Worm (Caenorhabditis elegans): ENCODE measurements around the gene ced-4.

Gene ced-4

DNA sequence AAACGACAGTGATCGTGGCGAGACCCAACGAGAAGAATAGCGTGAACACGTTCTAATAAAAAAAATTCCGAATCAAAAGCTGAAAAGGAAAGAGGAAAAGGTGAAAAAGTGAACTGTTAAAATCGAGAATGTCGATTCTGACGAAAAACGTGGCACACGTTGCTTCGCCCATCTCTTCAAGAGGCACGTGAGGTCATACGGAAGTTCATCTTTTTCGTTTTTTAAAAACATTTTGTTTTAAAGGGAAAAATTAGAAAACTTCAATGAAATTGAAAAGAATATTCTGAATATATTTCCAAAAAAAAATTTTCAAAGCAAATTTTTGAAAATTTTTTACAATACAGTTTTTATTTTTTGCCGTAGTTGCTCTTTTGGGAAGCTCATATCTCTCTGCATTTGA is 40.9 kb upstream of the ced-4 start, which contains the start of gene C38D4.7:
C38D4.7 (minus strand) TSS at position 101 of the 400 bp plus-strand sequence.
- TF ChIP-seq unc-3 (GFP tag; conservative IDR thresholded peaks at IDR 0.05) (no peak), unc-3 (tag; optimal IDR thresholded peaks at IDR 0.05) (no peak), elt-4 (tag; optimal IDR thresholded peaks at IDR 0.05) (no peak), lim-6 (tag; optimal IDR thresholded peaks at IDR 0.05) (no peak), ceh-45 (GFP tag; IDR thresholded peaks at IDR 0.05) (no peak), hlh-13 (GFP tag; optimal IDR thresholded peaks at IDR 0.05) (no peak), eyg-1 (tag; optimal IDR thresholded peaks at IDR 0.05) (no peak), npax-4 (tag; optimal IDR thresholded peaks at IDR 0.05) (no peak), syd-9 (tag; optimal IDR thresholded peaks at IDR 0.05) (no peak), madf-2 (tag; optimal IDR thresholded peaks at IDR 0.05) (no peak), nfya-1 (tag; optimal IDR thresholded peaks at IDR 0.05) (no peak), sox-2 (GFP tag; IDR thresholded peaks at IDR 0.05) (no peak), sdc-2 (tag; optimal IDR thresholded peaks at IDR 0.05) (no peak), gmeb-2 (tag; optimal IDR thresholded peaks at IDR 0.05) (no peak), pag-3 (tag; optimal IDR thresholded peaks at IDR 0.05; ENCODE audit: borderline replicate concordance) (no peak)

DNA sequence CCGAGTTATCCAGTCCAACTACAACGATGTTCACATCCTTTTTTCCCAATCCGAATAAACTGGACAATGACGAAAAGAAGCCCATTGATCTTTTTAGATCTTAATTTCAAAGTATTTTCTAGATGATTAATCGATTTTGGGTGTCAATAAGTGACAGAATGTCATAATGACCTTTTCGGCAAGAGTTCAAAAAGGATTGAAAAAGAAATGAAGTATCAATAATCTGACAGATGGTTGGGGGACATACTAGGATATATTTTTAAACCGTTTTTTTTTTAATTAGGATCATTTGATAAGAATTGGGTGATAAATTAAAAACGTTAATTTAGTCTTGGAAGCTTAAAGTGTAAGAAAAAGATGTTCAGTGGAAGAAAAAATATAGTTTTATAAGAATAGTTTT is 37.4 kb upstream of the ced-4 start, which contains the start of gene arl-6:
arl-6 (minus strand) TSS at position 101 of the 400 bp plus-strand sequence.
- TF ChIP-seq hlh-8 (tag; optimal IDR thresholded peaks at IDR 0.05) (no peak), pat-9 (tag; optimal IDR thresholded peaks at IDR 0.05) (no peak), rnt-1 (tag; optimal IDR thresholded peaks at IDR 0.05) (no peak)

DNA sequence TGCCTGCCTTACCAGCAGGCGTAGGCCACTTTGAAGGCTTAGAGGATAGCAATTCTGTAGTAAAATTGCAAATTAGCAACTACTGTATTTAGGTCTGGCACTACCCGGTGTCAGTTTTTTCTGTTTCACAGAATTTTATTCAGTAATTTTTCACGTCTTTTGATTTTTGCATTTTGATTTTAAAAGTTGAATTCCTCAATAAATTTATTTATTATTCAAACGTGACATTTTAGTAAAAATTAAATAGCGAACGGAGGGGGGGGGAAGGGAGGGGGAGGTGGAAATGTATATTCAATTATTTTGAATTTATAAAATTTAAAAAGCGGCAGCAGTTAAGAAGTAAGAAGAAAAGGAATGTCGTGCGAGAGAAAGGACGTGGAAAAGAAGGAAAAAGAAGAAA is 34.9 kb upstream of the ced-4 start, which contains the start of gene F26A1.4:
F26A1.4 (plus strand) TSS at position 301 of the 400 bp plus-strand sequence.
- no peak for TF ChIP-seq ceh-9 (tag; optimal IDR thresholded peaks at IDR 0.05)
- TF ChIP-seq nfya-1 (tag; optimal IDR thresholded peaks at IDR 0.05) = no peak
- TF ChIP-seq ceh-6 (GFP tag; optimal IDR thresholded peaks at IDR 0.05) = no peak
- TF ChIP-seq ceh-19 (GFP tag; optimal IDR thresholded peaks at IDR 0.05) = no peak
- TF ChIP-seq pqm-1 (tag; optimal IDR thresholded peaks at IDR 0.05) = no peak
- TF ChIP-seq ceh-48 (tag; optimal IDR thresholded peaks at IDR 0.05) = no peak
- TF ChIP-seq tbx-2 (tag; optimal IDR thresholded peaks at IDR 0.05) = no peak
- no peak for TF ChIP-seq pag-3 (tag; optimal IDR thresholded peaks at IDR 0.05; ENCODE audit: borderline replicate concordance)
- no peak for TF ChIP-seq lin-11 (tag; optimal IDR thresholded peaks at IDR 0.05)
- TF ChIP-seq ceh-24 (tag; optimal IDR thresholded peaks at IDR 0.05) = no peak
- TF ChIP-seq pat-9 (tag; optimal IDR thresholded peaks at IDR 0.05) = no peak
- no peak for TF ChIP-seq ceh-22 (tag; optimal IDR thresholded peaks at IDR 0.05)
- no peak for TF ChIP-seq ahr-1 (tag; optimal IDR thresholded peaks at IDR 0.05)

DNA sequence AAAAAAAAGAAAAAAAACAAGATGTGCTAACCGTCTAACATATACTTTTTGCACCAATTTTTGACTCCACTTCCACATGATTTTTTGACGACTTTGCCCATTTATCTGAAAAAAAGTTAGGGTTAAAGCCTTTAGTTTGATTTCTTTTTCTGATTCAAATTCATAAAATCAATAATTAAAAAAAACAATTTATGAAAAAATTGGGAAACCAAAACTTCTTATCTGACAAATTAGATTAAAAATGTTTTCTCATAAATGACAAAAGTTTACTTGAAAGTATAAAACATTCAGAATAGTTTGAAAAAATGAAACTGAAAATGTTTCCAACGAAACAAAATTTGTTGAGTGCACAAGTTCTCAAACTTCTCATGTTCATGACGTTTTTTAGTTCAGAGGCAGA is 32.3 kb upstream of the ced-4 start, which contains the start of gene F26A1.7:
F26A1.7 (minus strand) TSS at position 101 of the 400 bp plus-strand sequence.
- TF ChIP-seq sdc-2 (tag; optimal IDR thresholded peaks at IDR 0.05) (no peak), pha-2 (tag; optimal IDR thresholded peaks at IDR 0.05) (no peak), unc-42 (tag; optimal IDR thresholded peaks at IDR 0.05) (no peak), pqm-1 (tag; optimal IDR thresholded peaks at IDR 0.05) (no peak), ceh-31 (tag; optimal IDR thresholded peaks at IDR 0.05) (no peak), F13H6.1 (tag; optimal IDR thresholded peaks at IDR 0.05) (no peak), hlh-13 (GFP tag; optimal IDR thresholded peaks at IDR 0.05) (no peak), ceh-22 (tag; optimal IDR thresholded peaks at IDR 0.05) (no peak), unc-55 (GFP tag; optimal IDR thresholded peaks at IDR 0.05) (no peak), lin-11 (tag; optimal IDR thresholded peaks at IDR 0.05) (no peak)

DNA sequence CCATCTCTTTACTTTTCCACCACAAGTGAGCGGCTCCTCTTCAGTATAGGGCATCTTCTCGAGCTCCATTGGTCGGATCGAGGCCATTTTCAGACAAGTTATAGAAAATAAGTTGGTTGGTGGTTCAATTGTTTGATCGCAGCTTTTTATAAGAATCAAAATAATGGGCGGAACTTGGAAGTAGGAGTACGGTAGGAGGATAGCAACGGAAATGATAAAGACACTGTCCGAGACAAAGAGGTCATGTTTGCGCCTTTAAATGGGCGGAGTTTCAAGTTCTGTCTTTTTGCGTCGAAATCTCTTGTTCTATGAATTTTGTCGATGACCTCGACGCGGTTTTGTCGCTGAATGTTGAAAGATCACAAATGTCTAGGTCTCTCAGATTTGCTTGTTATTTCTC is 30.0 kb upstream of the ced-4 start, which contains the start of gene F26A1.8:
F26A1.8 (minus strand) TSS at position 101 of the 400 bp plus-strand sequence.
- TF ChIP-seq tbx-2 (tag; optimal IDR thresholded peaks at IDR 0.05) (no peak), ceh-45 (GFP tag; IDR thresholded peaks at IDR 0.05) (no peak), nhr-11 (tag; optimal IDR thresholded peaks at IDR 0.05) (no peak), lim-6 (tag; optimal IDR thresholded peaks at IDR 0.05) (no peak), fkh-6 (tag; optimal IDR thresholded peaks at IDR 0.05) (no peak), ceh-14 (tag; optimal IDR thresholded peaks at IDR 0.05) (no peak), T23F11.4 (GFP tag; optimal IDR thresholded peaks at IDR 0.05) (no peak), ahr-1 (tag; optimal IDR thresholded peaks at IDR 0.05) (no peak), fkh-10 (GFP tag; optimal IDR thresholded peaks at IDR 0.05) (no peak), ceh-2 (tag; optimal IDR thresholded peaks at IDR 0.05) (no peak), ceh-34 (tag; optimal IDR thresholded peaks at IDR 0.05) (no peak), ceh-18 (tag; optimal IDR thresholded peaks at IDR 0.05) (no peak), hlh-30 (tag; optimal IDR thresholded peaks at IDR 0.05; ENCODE audit: insufficient read depth) (no peak)

All from whole organism, late embryonic.